Worm (Caenorhabditis elegans) whole organism, young adult: ENCODE data around the gene fbxb-24.

Experiments
- B0336.3 ChIP-seq: fragments of 200-800 bp; sonication (Bioruptor generic); IDR thresholded peaks from 2 replicates; pipeline ENCODE4 v1.3.6; 2022; ENCODE audit warnings: missing genetic modification characterization, missing compliant biosample characterization
- C06A6.2 ChIP-seq: fragments of 200-800 bp; sonication (Bioruptor generic); conservative IDR thresholded peaks from 2 replicates; pipeline ENCODE4 v1.3.6; 2022; ENCODE audit warnings: missing genetic modification characterization, missing compliant biosample characterization
- C17E4.6 ChIP-seq: fragments of 200-800 bp; sonication (Bioruptor generic); IDR thresholded peaks from 2 replicates; pipeline ENCODE4 v1.3.6; 2022; ENCODE audit warnings: missing genetic modification reagents, missing genetic modification characterization, missing compliant biosample characterization
- F33H1.4 ChIP-seq: fragments of 200-800 bp; sonication (Bioruptor generic); IDR thresholded peaks from 2 replicates; pipeline ENCODE4 v1.3.6; 2022; ENCODE audit warnings: missing genetic modification reagents, missing genetic modification characterization, missing compliant biosample characterization
- F55B11.4 ChIP-seq: sonication (generic microtip); optimal IDR thresholded peaks from 2 replicates; lab custom pipeline; 2016; ENCODE audit warnings: missing compliant biosample characterization, missing genetic modification characterization, borderline replicate concordance; ENCODE audit not compliant: insufficient read depth
- F57C9.4 ChIP-seq: sonication (generic microtip); optimal IDR thresholded peaks from 2 replicates; lab custom pipeline; 2017; ENCODE audit warnings: mild to moderate bottlenecking, missing genetic modification characterization, missing compliant biosample characterization
- K11D2.4 ChIP-seq: fragments of 200-800 bp; sonication (Bioruptor generic); IDR thresholded peaks from 2 replicates; pipeline ENCODE4 v1.3.6; 2022; ENCODE audit warnings: missing genetic modification reagents, missing genetic modification characterization, missing compliant biosample characterization
- K12H6.12 ChIP-seq: fragments of 200-800 bp; sonication (Bioruptor generic); optimal IDR thresholded peaks from 2 replicates; lab custom pipeline; 2018; ENCODE audit warnings: mild to moderate bottlenecking, missing genetic modification characterization, missing compliant biosample characterization
- T07F8.4 ChIP-seq: sonication (generic microtip); optimal IDR thresholded peaks from 2 replicates; lab custom pipeline; 2016; ENCODE audit warnings: mild to moderate bottlenecking, missing genetic modification characterization, moderate library complexity, missing compliant biosample characterization
- Y67H2A.10 ChIP-seq: fragments of 200-800 bp; sonication (Bioruptor generic); conservative IDR thresholded peaks from 2 replicates; pipeline ENCODE4 v1.3.6; 2022; ENCODE audit warnings: missing genetic modification reagents, missing genetic modification characterization, missing compliant biosample characterization
- Y79H2A.3 ChIP-seq: fragments of 200-800 bp; sonication (Bioruptor generic); conservative IDR thresholded peaks from 2 replicates; pipeline ENCODE4 v1.3.6; 2022; ENCODE audit warnings: missing genetic modification reagents, missing genetic modification characterization, missing compliant biosample characterization
- ZK185.1 ChIP-seq: sonication (generic microtip); optimal IDR thresholded peaks from 2 replicates; lab custom pipeline; 2016; ENCODE audit warnings: mild to moderate bottlenecking, missing genetic modification characterization, missing compliant biosample characterization; ENCODE audit not compliant: poor library complexity, severe bottlenecking
- attf-3 ChIP-seq: fragments of 200-800 bp; sonication (Bioruptor generic); conservative IDR thresholded peaks from 2 replicates; pipeline ENCODE4 v1.3.6; 2022; ENCODE audit warnings: missing genetic modification reagents, missing genetic modification characterization, missing compliant biosample characterization
- attf-6 ChIP-seq: fragments of 200-800 bp; sonication (Bioruptor generic); IDR thresholded peaks from 2 replicates; pipeline ENCODE4 v1.3.6; 2022; ENCODE audit warnings: missing genetic modification reagents, missing genetic modification characterization, missing compliant biosample characterization
- bed-1 ChIP-seq: fragments of 200-800 bp; sonication (Bioruptor generic); IDR thresholded peaks from 2 replicates; pipeline ENCODE4 v1.3.6; 2022; ENCODE audit warnings: missing genetic modification reagents, missing genetic modification characterization, missing compliant biosample characterization
- ceh-100 ChIP-seq: fragments of 200-800 bp; sonication (Bioruptor generic); IDR thresholded peaks from 2 replicates; pipeline ENCODE4 v1.3.6; 2022; ENCODE audit warnings: missing genetic modification reagents, missing genetic modification characterization, missing compliant biosample characterization
- ceh-58 ChIP-seq: fragments of 200-800 bp; sonication (Bioruptor generic); IDR thresholded peaks from 2 replicates; pipeline ENCODE4 v1.3.6; 2022; ENCODE audit warnings: missing genetic modification characterization, missing compliant biosample characterization
- ceh-79 ChIP-seq: sonication (generic microtip); optimal IDR thresholded peaks from 2 replicates; lab custom pipeline; 2017; ENCODE audit warnings: mild to moderate bottlenecking, missing genetic modification characterization, missing compliant biosample characterization
- die-1 ChIP-seq: sonication (generic microtip); optimal IDR thresholded peaks from 2 replicates; lab custom pipeline; 2016; ENCODE audit warnings: missing genotype, mild to moderate bottlenecking, missing genetic modification characterization, missing compliant biosample characterization
- ekl-4 ChIP-seq: fragments of 200-800 bp; sonication (Bioruptor generic); IDR thresholded peaks from 2 replicates; pipeline ENCODE4 v1.3.6; 2022; ENCODE audit warnings: missing genetic modification reagents, missing genetic modification characterization, missing compliant biosample characterization
- ets-4 ChIP-seq: fragments of 200-800 bp; sonication (Bioruptor generic); optimal IDR thresholded peaks from 2 replicates; lab custom pipeline; 2018; ENCODE audit warnings: mild to moderate bottlenecking, missing genetic modification characterization, missing compliant biosample characterization
- hmg-1.2 ChIP-seq: fragments of 200-800 bp; sonication (Bioruptor generic); IDR thresholded peaks from 2 replicates; pipeline ENCODE4 v1.3.6; 2022; ENCODE audit warnings: missing genetic modification reagents, missing genetic modification characterization, missing compliant biosample characterization
- hrde-1 ChIP-seq: sonication (generic microtip); optimal IDR thresholded peaks from 2 replicates; lab custom pipeline; 2016; ENCODE audit warnings: missing genetic modification characterization, mild to moderate bottlenecking, missing compliant biosample characterization, moderate library complexity, missing genotype, missing genetic modification reagents, borderline replicate concordance
- lag-1 ChIP-seq: fragments of 200-800 bp; sonication (Bioruptor generic); IDR thresholded peaks from 2 replicates; pipeline ENCODE4 v1.3.6; 2022; ENCODE audit warnings: missing genetic modification reagents, missing genetic modification characterization, missing compliant biosample characterization
- let-526 ChIP-seq: fragments of 200-800 bp; sonication (Bioruptor generic); IDR thresholded peaks from 2 replicates; pipeline ENCODE4 v1.3.6; 2022; ENCODE audit warnings: missing genetic modification reagents, missing genetic modification characterization, missing compliant biosample characterization
- lin-26 ChIP-seq: fragments of 200-800 bp; sonication (Bioruptor generic); IDR thresholded peaks from 2 replicates; pipeline ENCODE4 v1.3.6; 2022; ENCODE audit warnings: missing genetic modification reagents, missing genetic modification characterization, missing compliant biosample characterization
- lin-35 ChIP-seq, 3 experiments: fragments of 150-350 bp in 2 of 3; sonication (generic microtip) in 1 of 3; optimal IDR thresholded peaks; 2 replicates each; lab custom pipeline; 2014 to 2018; ENCODE audit warnings: missing biosample characterization in 3 of 3, missing genetic modification characterization in 3 of 3, missing genetic modification reagents in 3 of 3
- lsl-1 ChIP-seq: fragments of 200-800 bp; sonication (Bioruptor generic); optimal IDR thresholded peaks from 2 replicates; lab custom pipeline; 2018; ENCODE audit warnings: mild to moderate bottlenecking, missing genetic modification characterization, moderate library complexity, missing compliant biosample characterization
- madf-3 ChIP-seq: fragments of 200-800 bp; sonication (Bioruptor generic); IDR thresholded peaks from 2 replicates; pipeline ENCODE4 v1.3.6; 2022; ENCODE audit warnings: missing genetic modification reagents, missing genetic modification characterization, missing compliant biosample characterization
- madf-8 ChIP-seq: fragments of 200-800 bp; sonication (Bioruptor generic); conservative IDR thresholded peaks from 2 replicates; pipeline ENCODE4 v1.3.6; 2022; ENCODE audit warnings: missing genetic modification reagents, missing genetic modification characterization, missing compliant biosample characterization
- mes-4 ChIP-seq: sonication (generic microtip); optimal IDR thresholded peaks from 2 replicates; lab custom pipeline; 2016; ENCODE audit warnings: missing genotype, missing genetic modification characterization, missing compliant biosample characterization
- nfyb-1 ChIP-seq: fragments of 200-800 bp; sonication (Bioruptor generic); IDR thresholded peaks from 2 replicates; pipeline ENCODE4 v1.3.6; 2022; ENCODE audit warnings: missing genetic modification reagents, missing genetic modification characterization, missing compliant biosample characterization
- sdz-38 ChIP-seq: sonication (generic microtip); optimal IDR thresholded peaks from 2 replicates; lab custom pipeline; 2016; ENCODE audit warnings: missing genotype, missing genetic modification characterization, missing compliant biosample characterization
- tbp1 ChIP-seq: fragments of 200-800 bp; sonication (Bioruptor generic); optimal IDR thresholded peaks from 2 replicates; lab custom pipeline; 2018; ENCODE audit warnings: mild to moderate bottlenecking, missing genetic modification characterization, missing compliant biosample characterization
- unc-62 ChIP-seq: fragments of 150-350 bp; optimal IDR thresholded peaks from 2 replicates; lab custom pipeline; 2014; ENCODE audit warnings: missing biosample characterization, missing genetic modification reagents, missing genetic modification characterization
- xnd-1 ChIP-seq: sonication (generic microtip); optimal IDR thresholded peaks from 2 replicates; lab custom pipeline; 2016; ENCODE audit warnings: missing genotype, missing genetic modification reagents, missing genetic modification characterization, missing compliant biosample characterization
- ztf-22 ChIP-seq: fragments of 200-800 bp; sonication (Bioruptor generic); optimal IDR thresholded peaks from 2 replicates; lab custom pipeline; 2018; ENCODE audit warnings: mild to moderate bottlenecking, missing genetic modification characterization, moderate library complexity, missing compliant biosample characterization
- ztf-28 ChIP-seq: fragments of 200-800 bp; sonication (Bioruptor generic); IDR thresholded peaks from 2 replicates; pipeline ENCODE4 v1.3.6; 2022; ENCODE audit warnings: missing genetic modification reagents, missing genetic modification characterization, missing compliant biosample characterization
- ztf-6 ChIP-seq: fragments of 200-800 bp; sonication (Bioruptor generic); IDR thresholded peaks from 2 replicates; pipeline ENCODE4 v1.3.6; 2022; ENCODE audit warnings: missing genetic modification reagents, missing genetic modification characterization, missing compliant biosample characterization

The fbxb-24 gene

ce11 chrIII:11938525-11938924, 29.8 kb downstream of the fbxb-24 start (continued):
- TF ChIP-seq C17E4.6 (no peak), K12H6.12 (tag; lab: Kevin White, UChicago) (no peak)

DNA sequence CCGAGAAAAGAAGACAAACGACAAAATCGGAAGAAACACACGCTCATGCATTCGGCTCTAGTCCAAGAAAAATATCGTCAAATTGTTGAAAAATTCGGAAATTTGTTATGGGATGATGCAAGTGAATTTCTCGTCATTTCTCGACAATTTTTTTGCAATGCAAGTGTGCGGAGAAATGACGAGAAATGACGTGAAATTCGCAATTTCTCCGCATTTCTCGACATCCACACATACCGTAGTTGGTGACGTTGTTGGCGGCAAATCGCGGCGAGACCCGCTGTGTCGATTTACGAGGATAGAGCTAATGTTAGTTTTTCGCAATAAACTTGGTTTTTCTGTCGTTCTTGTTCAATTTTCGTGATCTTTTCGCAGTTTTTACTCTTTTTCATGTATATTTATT, 30.5 kb downstream of the fbxb-24 start:
- TF ChIP-seq F33H1.4: peak; percentile 58; the same call in 1 of the 2 replicates

ce11 chrIII:11940008-11940407, 31.2 kb downstream of the fbxb-24 start:
- peak; percentile 69 for TF ChIP-seq F33H1.4
- TF ChIP-seq, all 124 proteins: peak for 1; not testable (repeated sequence) for 123

DNA sequence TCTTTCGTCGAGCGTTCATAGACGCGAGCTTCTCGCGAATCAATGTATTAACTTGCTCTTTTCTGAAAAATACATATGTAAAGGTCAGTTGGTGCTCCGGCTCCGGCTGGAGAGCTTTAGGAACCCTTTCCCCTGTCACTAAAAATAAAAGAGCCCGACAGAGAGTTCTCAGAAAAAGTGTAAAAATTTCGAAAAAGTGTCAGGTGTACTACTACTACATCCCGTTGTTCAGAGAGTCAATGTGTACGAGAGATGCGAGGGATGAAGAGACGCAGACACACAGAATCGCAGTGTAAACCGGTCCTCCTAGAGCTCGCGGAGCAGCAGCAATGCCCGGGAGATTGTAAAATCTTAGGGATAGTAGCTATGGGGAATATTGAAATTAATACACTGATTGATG, 33.9 kb downstream of the fbxb-24 start:
- TF ChIP-seq nfyb-1: 0 out of 2 replicates have a peak, but pooled peaks have one; percentile 47
- TF ChIP-seq hmg-1.2 (GFP tag; lab: Robert Waterston, UW): 0 out of 2 replicates have a peak, but pooled peaks have one; percentile 9
- TF ChIP-seq ceh-100: no peak

ce11 chrIII:11946062-11946749, 37.4 kb downstream of the fbxb-24 start:
- TF ChIP-seq Y67H2A.10 (GFP tag; lab: Robert Waterston, UW) (no peak), ets-4 (GFP tag; lab: Kevin White, UChicago) (no peak), madf-3 (GFP tag; lab: Robert Waterston, UW) (0 out of 2 replicates have a peak, but pooled peaks have one; percentile 69), ceh-79 (tag; lab: Kevin White, UChicago) (peak; percentile 7), ztf-22 (GFP tag; lab: Kevin White, UChicago) (no peak), F57C9.4 (tag; lab: Kevin White, UChicago) (peak; percentile 59), ztf-6 (GFP tag; lab: Robert Waterston, UW) (0 out of 2 replicates have a peak, but pooled peaks have one; percentile 46), attf-3 (GFP tag; lab: Robert Waterston, UW) (no peak), K11D2.4 (GFP tag; lab: Robert Waterston, UW) (peak; percentile 77), sdz-38 (tag; lab: Kevin White, UChicago) (no peak), T07F8.4 (tag; lab: Kevin White, UChicago) (no peak), bed-1 (GFP tag; lab: Robert Waterston, UW) (no peak), nfyb-1 (peak; percentile 71; the same call in 1 of the 2 replicates), die-1 (tag; lab: Kevin White, UChicago) (no peak), ZK185.1 (tag; lab: Kevin White, UChicago) (no peak), F55B11.4 (tag; lab: Kevin White, UChicago) (no peak), mes-4 (no peak), madf-8 (GFP tag; lab: Robert Waterston, UW) (peak; percentile 37), K12H6.12 (tag; lab: Kevin White, UChicago) (peak; percentile 82), xnd-1 (tag; lab: Kevin White, UChicago) (peak; percentile 37), ztf-28 (GFP tag; lab: Robert Waterston, UW) (no peak), unc-62 (GFP tag; lab: Kevin White, UChicago) (no peak), C06A6.2 (GFP tag; lab: Robert Waterston, UW) (0 out of 2 replicates have a peak, but pooled peaks have one; percentile 26), lin-26 (GFP tag; lab: Robert Waterston, UW) (no peak), tbp1 (GFP tag; lab: Kevin White, UChicago) (peak; percentile 39), ekl-4 (GFP tag; lab: Robert Waterston, UW) (peak; percentile 41; the same call in 1 of the 2 replicates), let-526 (GFP tag; lab: Robert Waterston, UW) (peak; percentile 41; the same call in 1 of the 2 replicates), ceh-58 (GFP tag; lab: Robert Waterston, UW) (no peak), lin-35 (GFP tag; optimal IDR thresholded peaks at IDR 0.05; lab: Kevin White, UChicago) (peak in 1 of 3 experiments; percentile 78), lsl-1 (GFP tag; lab: Kevin White, UChicago) (peak; percentile 49), lag-1 (GFP tag; lab: Robert Waterston, UW) (0 out of 2 replicates have a peak, but pooled peaks have one; percentile 54), B0336.3 (GFP tag; lab: Robert Waterston, UW) (peak; percentile 80), hrde-1 (tag; lab: Kevin White, UChicago) (peak; percentile 47), attf-6 (0 out of 2 replicates have a peak, but pooled peaks have one; percentile 34), Y79H2A.3 (GFP tag; lab: Robert Waterston, UW) (no peak)
